Worm (Caenorhabditis elegans) whole organism, late embryonic: ENCODE data around the gene Y46G5A.28.
A peak's percentile ranks its signal among the peaks of the same experiment; 100 is the strongest.

ENCODE experiments used
- C38D4.7 ChIP-seq: fragments of 200-800 bp; sonication (Bioruptor generic); optimal IDR thresholded peaks from 2 replicates; lab custom pipeline; 2018; ENCODE audit warnings: mild to moderate bottlenecking, missing genetic modification characterization, moderate library complexity, missing compliant biosample characterization
- K02D7.2 ChIP-seq: sonication (generic microtip); optimal IDR thresholded peaks from 2 replicates; lab custom pipeline; 2017; ENCODE audit warnings: mild to moderate bottlenecking, missing genetic modification characterization, missing compliant biosample characterization
- Y22D7AL.16 ChIP-seq: sonication (generic microtip); optimal IDR thresholded peaks from 2 replicates; lab custom pipeline; 2016; ENCODE audit warnings: missing genetic modification characterization, missing compliant biosample characterization
- ama-1 ChIP-seq: fragments of 150-350 bp; optimal IDR thresholded peaks from 2 replicates; lab custom pipeline; 2014
- ceh-14 ChIP-seq: sonication (generic microtip); optimal IDR thresholded peaks from 2 replicates; lab custom pipeline; 2016; ENCODE audit warnings: missing genotype, missing genetic modification characterization, missing compliant biosample characterization
- ceh-18 ChIP-seq: sonication (generic microtip); optimal IDR thresholded peaks from 2 replicates; lab custom pipeline; 2016; ENCODE audit warnings: missing genetic modification characterization, missing compliant biosample characterization
- ceh-19 ChIP-seq: fragments of 200-800 bp; sonication (Bioruptor generic); optimal IDR thresholded peaks from 2 replicates; lab custom pipeline; 2018; ENCODE audit warnings: mild to moderate bottlenecking, missing genetic modification characterization, missing compliant biosample characterization
- ceh-2 ChIP-seq: sonication (generic microtip); optimal IDR thresholded peaks from 2 replicates; lab custom pipeline; 2016; ENCODE audit warnings: missing genotype, missing genetic modification characterization, missing compliant biosample characterization
- ceh-22 ChIP-seq: sonication (generic microtip); optimal IDR thresholded peaks from 2 replicates; lab custom pipeline; 2017; ENCODE audit warnings: missing biosample characterization, missing genetic modification characterization
- ceh-24 ChIP-seq: sonication (generic microtip); optimal IDR thresholded peaks from 2 replicates; lab custom pipeline; 2016; ENCODE audit warnings: mild to moderate bottlenecking, missing genetic modification characterization, missing compliant biosample characterization
- ceh-48 ChIP-seq: sonication (generic microtip); optimal IDR thresholded peaks from 2 replicates; lab custom pipeline; 2016; ENCODE audit warnings: missing genetic modification characterization, inconsistent platforms, missing compliant biosample characterization
- ceh-6 ChIP-seq: fragments of 200-800 bp; sonication (Bioruptor generic); optimal IDR thresholded peaks from 2 replicates; lab custom pipeline; 2018; ENCODE audit warnings: mild to moderate bottlenecking, missing genetic modification characterization, missing compliant biosample characterization
- ceh-9 ChIP-seq: sonication (generic microtip); optimal IDR thresholded peaks from 2 replicates; lab custom pipeline; 2016; ENCODE audit warnings: mild to moderate bottlenecking, missing genetic modification characterization, inconsistent platforms, missing compliant biosample characterization
- dve-1 ChIP-seq: sonication (generic microtip); optimal IDR thresholded peaks from 2 replicates; lab custom pipeline; 2017; ENCODE audit warnings: antibody characterized with exemption, mild to moderate bottlenecking, missing genetic modification characterization, missing compliant biosample characterization
- elt-2 ChIP-seq: sonication (generic microtip); optimal IDR thresholded peaks from 2 replicates; lab custom pipeline; 2016; ENCODE audit warnings: missing genetic modification reagents, missing genetic modification characterization, missing compliant biosample characterization
- elt-4 ChIP-seq: sonication (generic microtip); optimal IDR thresholded peaks from 2 replicates; lab custom pipeline; 2016; ENCODE audit warnings: missing genetic modification characterization, missing compliant biosample characterization
- fkh-10 ChIP-seq: fragments of 150-350 bp; optimal IDR thresholded peaks from 2 replicates; lab custom pipeline; 2014; ENCODE audit warnings: missing biosample characterization, missing genetic modification reagents, missing genetic modification characterization
- fkh-6 ChIP-seq: sonication (generic microtip); optimal IDR thresholded peaks from 2 replicates; lab custom pipeline; 2016; ENCODE audit warnings: missing genetic modification characterization, missing compliant biosample characterization
- gmeb-2 ChIP-seq: sonication (generic microtip); optimal IDR thresholded peaks from 2 replicates; lab custom pipeline; 2016; ENCODE audit warnings: missing genetic modification characterization, inconsistent platforms, missing compliant biosample characterization
- hlh-15 ChIP-seq: sonication (generic microtip); optimal IDR thresholded peaks from 2 replicates; lab custom pipeline; 2016; ENCODE audit warnings: missing genetic modification characterization, missing compliant biosample characterization
- hlh-30 ChIP-seq: sonication (generic microtip); optimal IDR thresholded peaks from 2 replicates; lab custom pipeline; 2017; ENCODE audit warnings: antibody characterized with exemption, missing genetic modification characterization, missing compliant biosample characterization; ENCODE audit not compliant: insufficient read depth
- hlh-6 ChIP-seq: sonication (generic microtip); optimal IDR thresholded peaks from 2 replicates; lab custom pipeline; 2016; ENCODE audit warnings: missing genotype, missing genetic modification characterization, missing compliant biosample characterization
- lim-6 ChIP-seq: sonication (generic microtip); optimal IDR thresholded peaks from 2 replicates; lab custom pipeline; 2016; ENCODE audit warnings: missing genetic modification characterization, missing compliant biosample characterization
- lin-11 ChIP-seq: fragments of 200-800 bp; sonication (Bioruptor generic); optimal IDR thresholded peaks from 2 replicates; lab custom pipeline; 2018; ENCODE audit warnings: mild to moderate bottlenecking, missing genetic modification characterization, missing compliant biosample characterization
- npax-4 ChIP-seq: sonication (generic microtip); optimal IDR thresholded peaks from 2 replicates; lab custom pipeline; 2016; ENCODE audit warnings: missing genetic modification characterization, missing compliant biosample characterization
- pag-3 ChIP-seq: sonication (generic microtip); optimal IDR thresholded peaks from 2 replicates; lab custom pipeline; 2016; ENCODE audit warnings: missing compliant biosample characterization, missing genetic modification characterization, borderline replicate concordance
- pat-9 ChIP-seq: fragments of 200-800 bp; sonication (Bioruptor generic); optimal IDR thresholded peaks from 2 replicates; lab custom pipeline; 2018; ENCODE audit warnings: mild to moderate bottlenecking, missing genetic modification characterization, moderate library complexity, missing compliant biosample characterization
- pax-1 ChIP-seq: fragments of 150-350 bp; optimal IDR thresholded peaks from 2 replicates; lab custom pipeline; 2014; ENCODE audit warnings: missing biosample characterization, missing genetic modification characterization
- pha-2 ChIP-seq: sonication (generic microtip); optimal IDR thresholded peaks from 2 replicates; lab custom pipeline; 2017; ENCODE audit warnings: mild to moderate bottlenecking, missing genetic modification characterization, missing compliant biosample characterization
- pha-4 ChIP-seq: fragments of 150-350 bp; optimal IDR thresholded peaks from 2 replicates; lab custom pipeline; 2018; ENCODE audit warnings: missing biosample characterization, missing genetic modification reagents, missing genetic modification characterization
- sox-4 ChIP-seq: sonication (generic microtip); optimal IDR thresholded peaks from 2 replicates; lab custom pipeline; 2017; ENCODE audit warnings: mild to moderate bottlenecking, missing genetic modification characterization, inconsistent platforms, missing compliant biosample characterization
- tbx-7 ChIP-seq: sonication (generic microtip); optimal IDR thresholded peaks from 2 replicates; lab custom pipeline; 2016; ENCODE audit warnings: missing genotype, missing genetic modification characterization, missing compliant biosample characterization
- unc-3 ChIP-seq, 2 experiments: fragments of 200-800 bp in 1 of 2; sonication (Bioruptor generic) in 1 of 2; sonication (generic microtip) in 1 of 2; conservative IDR thresholded peaks in 1 of 2; optimal IDR thresholded peaks in 1 of 2; 2 replicates each; pipeline versions ENCODE4 v1.3.6 to Lab custom; 2016 to 2022; ENCODE audit warnings: missing compliant biosample characterization in 2 of 2, missing genetic modification characterization in 2 of 2, missing genetic modification reagents in 1 of 2
- unc-42 ChIP-seq: sonication (generic microtip); optimal IDR thresholded peaks from 2 replicates; lab custom pipeline; 2016; ENCODE audit warnings: missing genotype, missing genetic modification characterization, missing compliant biosample characterization
- zip-5 ChIP-seq: sonication (generic microtip); optimal IDR thresholded peaks from 2 replicates; lab custom pipeline; 2016; ENCODE audit warnings: missing genetic modification characterization, missing compliant biosample characterization

Gene Y46G5A.28

DNA sequence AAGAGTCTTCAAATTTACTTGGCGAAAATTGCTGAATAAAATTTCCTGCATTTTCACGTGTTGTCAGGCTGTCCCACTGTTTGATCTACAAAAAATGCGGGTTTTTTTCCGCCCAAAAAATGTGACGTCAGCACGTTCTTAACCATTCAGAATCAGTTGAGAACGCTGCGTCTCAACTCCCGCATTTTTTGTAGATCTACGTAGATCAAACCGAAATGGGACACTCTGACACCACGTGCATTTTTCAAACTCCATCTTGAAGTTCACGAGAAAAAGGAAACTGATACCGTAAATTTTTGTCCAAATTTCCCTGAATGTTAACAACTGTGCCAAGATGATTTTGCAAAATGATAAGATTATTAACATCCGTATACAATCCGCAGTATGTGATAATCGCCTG is 37.0 kb upstream of the Y46G5A.28 start:
- TF ChIP-seq tbx-7: no peak
- TF ChIP-seq pha-2 (tag; lab: Kevin White, UChicago): no peak
- no peak for TF ChIP-seq hlh-15
- TF ChIP-seq fkh-6 (tag; lab: Kevin White, UChicago): no peak
- TF ChIP-seq ceh-14 (tag; lab: Kevin White, UChicago): no peak
- no peak for TF ChIP-seq pax-1
- no peak for TF ChIP-seq npax-4
- no peak for TF ChIP-seq elt-4 (tag; lab: Kevin White, UChicago)
- no peak for TF ChIP-seq unc-3 (GFP tag; conservative IDR thresholded peaks at IDR 0.05; lab: Robert Waterston, UW)
- TF ChIP-seq unc-3 (tag; optimal IDR thresholded peaks at IDR 0.05; lab: Kevin White, UChicago): no peak
- TF ChIP-seq ceh-19: no peak
- no peak for TF ChIP-seq lin-11
- no peak for TF ChIP-seq pag-3 (tag; lab: Kevin White, UChicago)
- TF ChIP-seq ama-1 (lab: Kevin White, UChicago): no peak
- TF ChIP-seq ceh-2 (tag; lab: Kevin White, UChicago): no peak
- no peak for TF ChIP-seq dve-1 (tag; lab: Kevin White, UChicago)
- no peak for TF ChIP-seq sox-4 (tag; lab: Kevin White, UChicago)
- TF ChIP-seq Y22D7AL.16: no peak
- no peak for TF ChIP-seq ceh-9 (tag; lab: Kevin White, UChicago)

ce11 chrII:12816412-12817146 is 33.6 kb upstream of the Y46G5A.28 start, which contains the start of gene acl-7:
TSS of gene acl-7 (minus strand) at chrII:12816462.
- TF ChIP-seq ceh-9 (tag; lab: Kevin White, UChicago): no peak
- TF ChIP-seq elt-2 (tag; lab: Kevin White, UChicago): peak; percentile 44

DNA sequence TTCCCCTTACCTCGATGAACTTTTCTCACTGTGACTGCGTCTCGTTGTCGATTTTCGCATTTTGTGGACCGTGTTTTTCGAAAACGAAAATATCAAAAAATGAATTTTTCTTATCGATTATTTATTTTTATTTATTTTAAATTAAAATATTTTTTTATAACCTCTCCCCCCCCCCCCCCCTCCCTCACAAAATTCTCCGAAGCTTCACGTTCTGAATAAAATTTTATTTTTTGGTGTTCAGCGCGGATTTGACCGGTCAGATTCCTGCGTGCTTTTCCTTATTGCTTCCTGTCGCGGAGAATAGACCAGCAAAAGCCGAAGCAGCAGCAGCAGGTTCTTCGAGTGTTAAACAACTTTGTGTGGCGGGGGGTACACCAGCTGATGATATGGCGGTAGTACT is 31.7 kb upstream of the Y46G5A.28 start, which contains the start of gene Y46G5A.22:
Gene Y46G5A.22 (minus strand): TSS at position 101 of the 400 bp plus-strand sequence.
- TF ChIP-seq lim-6 (tag; lab: Kevin White, UChicago) (no peak), ceh-9 (tag; lab: Kevin White, UChicago) (no peak), hlh-30 (tag; lab: Kevin White, UChicago) (no peak), C38D4.7 (GFP tag; lab: Kevin White, UChicago) (no peak)
- TF ChIP-seq, all 69 proteins: peak for 0

DNA sequence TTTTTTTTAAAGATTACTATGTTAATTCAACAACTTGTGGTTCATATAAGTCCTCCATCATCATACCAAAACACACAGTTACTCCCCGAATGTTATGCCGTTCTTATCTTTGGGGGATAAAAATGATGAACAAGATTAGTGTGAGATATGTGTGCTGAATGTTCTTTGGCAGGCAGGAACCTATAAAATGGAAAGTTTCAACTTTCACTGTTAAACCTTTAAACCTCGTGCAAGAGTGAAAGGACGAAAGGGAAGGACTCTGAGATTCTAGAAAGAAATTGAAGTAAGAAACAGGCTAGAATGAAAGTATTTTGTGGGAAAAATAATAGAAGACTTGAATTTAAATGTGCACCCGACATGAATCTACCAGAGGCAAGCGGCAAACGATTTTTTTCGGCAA is 30.2 kb upstream of the Y46G5A.28 start:
- TF ChIP-seq fkh-10 (GFP tag; lab: Kevin White, UChicago) (no peak), pag-3 (tag; lab: Kevin White, UChicago) (no peak), pha-4 (tag; lab: Kevin White, UChicago) (no peak), ceh-48 (tag; lab: Kevin White, UChicago) (no peak), K02D7.2 (no peak), gmeb-2 (tag; lab: Kevin White, UChicago) (no peak), hlh-6 (tag; lab: Kevin White, UChicago) (no peak), pat-9 (no peak), elt-2 (tag; lab: Kevin White, UChicago) (no peak), unc-42 (tag; lab: Kevin White, UChicago) (no peak), ceh-22 (no peak), fkh-6 (tag; lab: Kevin White, UChicago) (no peak), ceh-24 (tag; lab: Kevin White, UChicago) (no peak), ceh-14 (tag; lab: Kevin White, UChicago) (no peak), ceh-6 (no peak), hlh-30 (tag; lab: Kevin White, UChicago) (no peak), ceh-18 (tag; lab: Kevin White, UChicago) (no peak), zip-5 (tag; lab: Kevin White, UChicago) (no peak)
